Fruit fly (Drosophila melanogaster) whole organism, embryonic: ENCODE data around the gene Sld5.

ENCODE experiments used
- Abd-B ChIP-seq: fragments of 200-800 bp; sonication (Bioruptor generic); optimal IDR thresholded peaks from 2 replicates; lab custom pipeline; 2018; ENCODE audit warnings: missing biosample characterization, mild to moderate bottlenecking, missing genetic modification characterization, moderate library complexity
- CG1024 ChIP-seq: fragments of 200-800 bp; sonication (Bioruptor generic); IDR thresholded peaks from 2 replicates; pipeline ENCODE4 v1.3.6; 2022; ENCODE audit warnings: missing biosample characterization, missing genetic modification characterization
- CG10462 ChIP-seq: fragments of 200-800 bp; sonication (Bioruptor generic); optimal IDR thresholded peaks from 2 replicates; lab custom pipeline; 2016; ENCODE audit warnings: missing biosample characterization, missing genetic modification characterization
- CG11398 ChIP-seq: fragments of 200-800 bp; sonication (Bioruptor generic); optimal IDR thresholded peaks from 2 replicates; lab custom pipeline; 2016; ENCODE audit warnings: missing biosample characterization, missing genetic modification characterization
- CG12744 ChIP-seq: fragments of 200-800 bp; sonication (Bioruptor generic); optimal IDR thresholded peaks from 2 replicates; lab custom pipeline; 2016; ENCODE audit warnings: missing biosample characterization, missing genetic modification characterization
- CG13424 ChIP-seq: fragments of 200-800 bp; sonication (Bioruptor generic); optimal IDR thresholded peaks from 2 replicates; lab custom pipeline; 2019; ENCODE audit warnings: missing biosample characterization, mild to moderate bottlenecking, missing genetic modification characterization, moderate library complexity
- CG14014 ChIP-seq: fragments of 200-800 bp; sonication (Bioruptor generic); IDR thresholded peaks from 2 replicates; pipeline ENCODE4 v1.3.6; 2022; ENCODE audit warnings: missing biosample characterization, missing genetic modification characterization
- CG14710 ChIP-seq: fragments of 200-800 bp; sonication (Bioruptor generic); optimal IDR thresholded peaks from 3 replicates; lab custom pipeline; 2019; ENCODE audit warnings: missing biosample characterization, mild to moderate bottlenecking, missing genetic modification characterization, moderate library complexity
- CG15073 ChIP-seq: fragments of 200-800 bp; sonication (Bioruptor generic); optimal IDR thresholded peaks from 2 replicates; lab custom pipeline; 2016; ENCODE audit warnings: missing biosample characterization, missing genetic modification characterization
- CG16863 ChIP-seq: fragments of 200-800 bp; sonication (Bioruptor generic); optimal IDR thresholded peaks from 3 replicates; lab custom pipeline; 2016; ENCODE audit warnings: missing biosample characterization, missing genetic modification characterization
- CG17186 ChIP-seq: fragments of 200-800 bp; sonication (Bioruptor generic); optimal IDR thresholded peaks from 3 replicates; lab custom pipeline; 2017; ENCODE audit warnings: missing biosample characterization, missing genetic modification reagents, missing genetic modification characterization
- CG17568 ChIP-seq: fragments of 200-800 bp; sonication (Bioruptor generic); optimal IDR thresholded peaks from 2 replicates; lab custom pipeline; 2018; ENCODE audit warnings: missing biosample characterization, mild to moderate bottlenecking, missing genetic modification characterization, moderate library complexity
- CG18262 ChIP-seq: fragments of 200-800 bp; optimal IDR thresholded peaks from 3 replicates; lab custom pipeline; 2019; ENCODE audit warnings: missing biosample characterization, mild to moderate bottlenecking, missing genetic modification characterization, moderate library complexity
- CG2116 ChIP-seq: fragments of 200-800 bp; sonication (Bioruptor generic); optimal IDR thresholded peaks from 3 replicates; lab custom pipeline; 2018; ENCODE audit warnings: missing biosample characterization, mild to moderate bottlenecking, missing genetic modification characterization
- CG2889 ChIP-seq: fragments of 200-800 bp; sonication (Bioruptor generic); IDR thresholded peaks from 3 replicates; pipeline ENCODE4 v1.3.6; 2022; ENCODE audit warnings: missing biosample characterization, missing genetic modification characterization
- CG4854 ChIP-seq: fragments of 200-800 bp; sonication (Bioruptor generic); optimal IDR thresholded peaks from 2 replicates; lab custom pipeline; 2016; ENCODE audit warnings: missing biosample characterization, missing genetic modification characterization, inconsistent platforms
- CG6254 ChIP-seq: fragments of 200-800 bp; sonication (Bioruptor generic); optimal IDR thresholded peaks from 3 replicates; lab custom pipeline; 2017; ENCODE audit warnings: mild to moderate bottlenecking, missing biosample characterization, missing genetic modification reagents, missing genetic modification characterization
- CG6689 ChIP-seq: fragments of 200-800 bp; sonication (Bioruptor generic); IDR thresholded peaks from 2 replicates; pipeline ENCODE4 v1.3.6; 2022; ENCODE audit warnings: missing biosample characterization, missing genetic modification characterization
- CG7928 ChIP-seq: fragments of 200-800 bp; sonication (Bioruptor generic); optimal IDR thresholded peaks from 2 replicates; lab custom pipeline; 2017; ENCODE audit warnings: missing biosample characterization, mild to moderate bottlenecking, missing genetic modification characterization
- CG8281 ChIP-seq: fragments of 200-800 bp; sonication (Bioruptor generic); optimal IDR thresholded peaks from 2 replicates; lab custom pipeline; 2018; ENCODE audit warnings: missing biosample characterization, mild to moderate bottlenecking, missing genetic modification characterization, moderate library complexity
- CG9932 ChIP-seq: fragments of 200-800 bp; sonication (Bioruptor generic); IDR thresholded peaks from 2 replicates; pipeline ENCODE4 v1.3.6; 2022; ENCODE audit warnings: missing biosample characterization, missing genetic modification characterization
- Chrac-16 ChIP-seq: fragments of 200-800 bp; sonication (Bioruptor generic); optimal IDR thresholded peaks from 3 replicates; lab custom pipeline; 2016; ENCODE audit warnings: missing biosample characterization, missing genetic modification characterization
- Elba2 ChIP-seq: fragments of 200-800 bp; sonication (Bioruptor generic); optimal IDR thresholded peaks from 3 replicates; lab custom pipeline; 2016; ENCODE audit warnings: missing biosample characterization, missing genetic modification characterization
- H15 ChIP-seq: fragments of 200-800 bp; sonication (Bioruptor generic); IDR thresholded peaks from 3 replicates; pipeline ENCODE4 v1.3.6; 2022; ENCODE audit warnings: missing biosample characterization, missing genetic modification characterization
- Oli ChIP-seq: fragments of 200-800 bp; sonication (Bioruptor generic); optimal IDR thresholded peaks from 2 replicates; lab custom pipeline; 2018; ENCODE audit warnings: missing biosample characterization, mild to moderate bottlenecking, missing genetic modification characterization, moderate library complexity
- Side ChIP-seq: fragments of 200-800 bp; sonication (Bioruptor generic); optimal IDR thresholded peaks from 2 replicates; lab custom pipeline; 2016; ENCODE audit warnings: missing biosample characterization, missing genetic modification characterization
- TFAM ChIP-seq: fragments of 200-800 bp; sonication (Bioruptor generic); optimal IDR thresholded peaks from 2 replicates; lab custom pipeline; 2017; ENCODE audit warnings: missing biosample characterization, missing genetic modification characterization, inconsistent platforms
- Tbp ChIP-seq: fragments of >200 bp; optimal IDR thresholded peaks from 2 replicates; lab custom pipeline; 2018; ENCODE audit warnings: missing biosample characterization, missing genetic modification characterization
- ac ChIP-seq: fragments of 200-800 bp; sonication (Bioruptor generic); optimal IDR thresholded peaks from 3 replicates; lab custom pipeline; 2017; ENCODE audit warnings: missing biosample characterization, mild to moderate bottlenecking, missing genetic modification characterization
- cato ChIP-seq: fragments of 200-800 bp; sonication (Bioruptor generic); optimal IDR thresholded peaks from 2 replicates; lab custom pipeline; 2016; ENCODE audit warnings: missing biosample characterization, missing genetic modification characterization, borderline replicate concordance
- cg ChIP-seq: fragments of 200-800 bp; sonication (Bioruptor generic); optimal IDR thresholded peaks from 3 replicates; lab custom pipeline; 2019; ENCODE audit warnings: missing biosample characterization, mild to moderate bottlenecking, missing genetic modification characterization, moderate library complexity
- dati ChIP-seq: fragments of 200-800 bp; sonication (Bioruptor generic); IDR thresholded peaks from 2 replicates; pipeline ENCODE4 v1.3.6; 2022; ENCODE audit warnings: missing biosample characterization, missing genetic modification characterization
- ems ChIP-seq: fragments of 200-800 bp; sonication (Bioruptor generic); optimal IDR thresholded peaks from 3 replicates; lab custom pipeline; 2016; ENCODE audit warnings: missing biosample characterization, missing genetic modification characterization
- gce ChIP-seq: fragments of 200-800 bp; sonication (Bioruptor generic); IDR thresholded peaks from 3 replicates; pipeline ENCODE4 v1.3.6; 2022; ENCODE audit warnings: missing biosample characterization, missing genetic modification characterization
- hb ChIP-seq: fragments of 200-800 bp; sonication (Bioruptor generic); IDR thresholded peaks from 3 replicates; pipeline ENCODE4 v1.3.6; 2022; ENCODE audit warnings: missing biosample characterization, missing genetic modification characterization; ENCODE audit not compliant: partially characterized antibody
- hkb ChIP-seq, 2 experiments: fragments of 200-800 bp in 1 of 2; fragments of >200 bp in 1 of 2; sonication (Bioruptor generic) in 1 of 2; IDR thresholded peaks in 1 of 2; optimal IDR thresholded peaks in 1 of 2; 2 replicates each; pipeline versions ENCODE4 v1.3.6 to Lab custom; 2017 to 2022; ENCODE audit warnings: missing biosample characterization in 1 of 2, missing genetic modification characterization in 1 of 2
- kay ChIP-seq: fragments of 200-800 bp; sonication (Bioruptor generic); optimal IDR thresholded peaks from 2 replicates; lab custom pipeline; 2016; ENCODE audit warnings: missing biosample characterization, missing genetic modification characterization
- ken ChIP-seq: fragments of 200-800 bp; sonication (Bioruptor generic); IDR thresholded peaks from 3 replicates; pipeline ENCODE4 v1.3.6; 2022; ENCODE audit warnings: missing biosample characterization, missing genetic modification characterization
- lab ChIP-seq: fragments of 200-800 bp; sonication (Bioruptor generic); optimal IDR thresholded peaks from 3 replicates; lab custom pipeline; 2017; ENCODE audit warnings: missing biosample characterization, missing genetic modification characterization, mild to moderate bottlenecking, moderate library complexity, missing genetic modification reagents
- luna ChIP-seq: fragments of 200-800 bp; sonication (Bioruptor generic); optimal IDR thresholded peaks from 2 replicates; lab custom pipeline; 2016; ENCODE audit warnings: missing biosample characterization, missing genetic modification characterization
- maf-S ChIP-seq: fragments of 200-800 bp; sonication (Bioruptor generic); optimal IDR thresholded peaks from 2 replicates; lab custom pipeline; 2016; ENCODE audit warnings: missing biosample characterization, missing genetic modification characterization
- mirr ChIP-seq: fragments of 200-800 bp; sonication (Bioruptor generic); optimal IDR thresholded peaks from 3 replicates; lab custom pipeline; 2018; ENCODE audit warnings: missing biosample characterization, mild to moderate bottlenecking, missing genetic modification characterization
- mld ChIP-seq: fragments of 200-800 bp; sonication (Bioruptor generic); IDR thresholded peaks from 3 replicates; pipeline ENCODE4 v1.3.6; 2022; ENCODE audit warnings: missing biosample characterization, missing genetic modification characterization; ENCODE audit not compliant: partially characterized antibody
- nau ChIP-seq: fragments of 200-800 bp; sonication (Bioruptor generic); optimal IDR thresholded peaks from 3 replicates; lab custom pipeline; 2017; ENCODE audit warnings: missing biosample characterization, mild to moderate bottlenecking, missing genetic modification characterization, missing genetic modification reagents
- nmo ChIP-seq: fragments of 200-800 bp; sonication (Bioruptor generic); optimal IDR thresholded peaks from 2 replicates; lab custom pipeline; 2018; ENCODE audit warnings: missing biosample characterization, mild to moderate bottlenecking, missing genetic modification characterization, moderate library complexity
- pan ChIP-seq, 4 experiments: fragments of >200 bp in 3 of 4; fragments of 200-800 bp in 1 of 4; sonication (Bioruptor generic) in 1 of 4; optimal IDR thresholded peaks in 3 of 4; IDR thresholded peaks in 1 of 4; 2 replicates each; pipeline versions ENCODE4 v1.3.6 to Lab custom; 2017 to 2022; ENCODE audit warnings: missing biosample characterization in 2 of 4, missing genetic modification characterization in 2 of 4, mixed read lengths in 1 of 4
- slp2 ChIP-seq: fragments of 200-800 bp; sonication (Bioruptor generic); optimal IDR thresholded peaks from 2 replicates; lab custom pipeline; 2016; ENCODE audit warnings: missing biosample characterization, missing genetic modification characterization
- zen ChIP-seq: fragments of 200-800 bp; sonication (Bioruptor generic); optimal IDR thresholded peaks from 3 replicates; lab custom pipeline; 2018; ENCODE audit warnings: missing biosample characterization, mild to moderate bottlenecking, missing genetic modification characterization, moderate library complexity

The Sld5 gene

dm6 chr3R:26059195-26059594 lies 2.8 kb upstream of the Sld5 start, which contains the start of the genes RpL34a and Trmt61 (continued):
- TF ChIP-seq Abd-B (GFP tag; lab: Kevin White, UChicago) = peak; percentile 57
- no peak for TF ChIP-seq pan (optimal IDR thresholded peaks at IDR 0.05; lab: Kevin White, UChicago)
- peak in 1 of 2 experiments; percentile 83 for TF ChIP-seq pan (GFP tag; optimal IDR thresholded peaks at IDR 0.05 in 1 of 2, IDR thresholded peaks at IDR 0.05 in 1 of 2)
- TF ChIP-seq hkb (optimal IDR thresholded peaks at IDR 0.05; lab: Kevin White, UChicago) = no peak
- peak; percentile 88 for TF ChIP-seq hkb (GFP tag; IDR thresholded peaks at IDR 0.05; lab: Robert Waterston, UW)
- peak; percentile 44 for TF ChIP-seq Chrac-16 (GFP tag; lab: Kevin White, UChicago)
- no peak for TF ChIP-seq CG1024 (GFP tag; lab: Robert Waterston, UW)
- peak; percentile 25 for TF ChIP-seq Elba2 (GFP tag; lab: Kevin White, UChicago)
- TF ChIP-seq ems (GFP tag; lab: Kevin White, UChicago) = peak; percentile 77
- peak; percentile 53 for TF ChIP-seq CG12744 (GFP tag; lab: Kevin White, UChicago)
- peak; percentile 95 for TF ChIP-seq CG2116 (GFP tag; lab: Kevin White, UChicago)
- peak; percentile 85 for TF ChIP-seq zen (tag; lab: Kevin White, UChicago)
- peak; percentile 95 for TF ChIP-seq CG14710 (tag; lab: Kevin White, UChicago)
- TF ChIP-seq ken (GFP tag; lab: Robert Waterston, UW) = peak; percentile 53; the same call in 1 of the 3 replicates
- no peak; the same call in 2 of the 3 replicates for TF ChIP-seq CG2889 (GFP tag; lab: Robert Waterston, UW)
- peak; percentile 87 for TF ChIP-seq CG18262
- TF ChIP-seq CG11398 = peak; percentile 76
- TF ChIP-seq CG17568 (GFP tag; lab: Kevin White, UChicago) = peak; percentile 90
- peak; percentile 73 for TF ChIP-seq maf-S
- TF ChIP-seq Oli (tag; lab: Kevin White, UChicago) = peak; percentile 75
- TF ChIP-seq CG6254 = peak; percentile 84
- TF ChIP-seq Side (GFP tag; lab: Kevin White, UChicago) = peak; percentile 89
- peak; percentile 72 for TF ChIP-seq luna (GFP tag; lab: Kevin White, UChicago)
- TF ChIP-seq nmo (GFP tag; lab: Kevin White, UChicago) = peak; percentile 92
- peak; percentile 77 for TF ChIP-seq CG9932 (GFP tag; lab: Robert Waterston, UW)
- peak; percentile 70 for TF ChIP-seq cato (GFP tag; lab: Kevin White, UChicago)
- peak; percentile 81; the same call in 2 of the 3 replicates for TF ChIP-seq gce (GFP tag; lab: Robert Waterston, UW)
- peak; percentile 74 for TF ChIP-seq CG10462 (GFP tag; lab: Kevin White, UChicago)
- TF ChIP-seq CG13424 (tag; lab: Kevin White, UChicago) = peak; percentile 79
- peak; percentile 59 for TF ChIP-seq CG16863 (GFP tag; lab: Kevin White, UChicago)
- no peak for TF ChIP-seq Tbp (GFP tag; lab: Kevin White, UChicago)
- peak; percentile 66 for TF ChIP-seq CG8281 (tag; lab: Kevin White, UChicago)
- TF ChIP-seq nau = peak; percentile 95
- peak; percentile 76 for TF ChIP-seq CG4854
- peak; percentile 92 for TF ChIP-seq mirr (GFP tag; lab: Kevin White, UChicago)
- TF ChIP-seq cg (GFP tag; lab: Kevin White, UChicago) = no peak
- no peak; the same call in 2 of the 3 replicates for TF ChIP-seq mld (GFP tag; lab: Robert Waterston, UW)
- peak; percentile 95 for TF ChIP-seq lab (GFP tag; lab: Kevin White, UChicago)
- TF ChIP-seq slp2 (GFP tag; lab: Kevin White, UChicago) = peak; percentile 71
- TF ChIP-seq TFAM = peak; percentile 82
- peak; percentile 80 for TF ChIP-seq hb (GFP tag; lab: Robert Waterston, UW)
- TF ChIP-seq CG7928 (GFP tag; lab: Kevin White, UChicago) = peak; percentile 96
- peak; percentile 68; the same call in 1 of the 2 replicates for TF ChIP-seq CG6689 (GFP tag; lab: Robert Waterston, UW)
- no peak for TF ChIP-seq CG15073 (GFP tag; lab: Kevin White, UChicago)
- TF ChIP-seq dati = no peak
- peak; percentile 82 for TF ChIP-seq CG17186 (GFP tag; lab: Kevin White, UChicago)
- peak; percentile 56; the same call in 1 of the 2 replicates for TF ChIP-seq CG14014 (GFP tag; lab: Robert Waterston, UW)
- TF ChIP-seq kay (GFP tag; lab: Kevin White, UChicago) = peak; percentile 63
- TF ChIP-seq H15 (GFP tag; lab: Robert Waterston, UW) = peak; percentile 54; the same call in 1 of the 3 replicates
- TF ChIP-seq ac (GFP tag; lab: Kevin White, UChicago) = peak; percentile 60
